Worm (Caenorhabditis elegans) whole organism, L4 larva: Measurements from ENCODE around the gene sec-61.B.

Source experiments
- D1046.2 ChIP-seq: fragments of 200-800 bp; sonication (Bioruptor generic); IDR thresholded peaks from 2 replicates; pipeline ENCODE4 v1.3.6; 2022; ENCODE audit warnings: missing genetic modification characterization, missing compliant biosample characterization
- Y48G9A.11 ChIP-seq: fragments of 200-800 bp; sonication (Bioruptor generic); IDR thresholded peaks from 2 replicates; pipeline ENCODE4 v1.3.6; 2022; ENCODE audit warnings: missing genetic modification reagents, missing genetic modification characterization, missing compliant biosample characterization
- Y5F2A.4 ChIP-seq: fragments of 200-800 bp; sonication (Bioruptor generic); optimal IDR thresholded peaks from 2 replicates; lab custom pipeline; 2018; ENCODE audit warnings: mild to moderate bottlenecking, missing genetic modification characterization, missing compliant biosample characterization
- ZK546.5 ChIP-seq, 2 experiments: sonication (generic microtip); optimal IDR thresholded peaks; 2 replicates each; lab custom pipeline; 2017; ENCODE audit warnings: missing biosample characterization in 2 of 2, missing genetic modification characterization in 2 of 2
- aha-1 ChIP-seq: fragments of 150-350 bp; peaks from one replicate; lab custom pipeline; 2014; ENCODE audit warnings: missing biosample characterization, missing genetic modification characterization
- ama-1 ChIP-seq: fragments of 150-350 bp; optimal IDR thresholded peaks from 2 replicates; lab custom pipeline; 2014; ENCODE audit warnings: inconsistent platforms, mixed read lengths
- arid-1 ChIP-seq: fragments of 200-800 bp; sonication (Bioruptor generic); conservative IDR thresholded peaks from 2 replicates; pipeline ENCODE4 v1.3.6; 2022; ENCODE audit warnings: missing genetic modification reagents, missing genetic modification characterization, missing compliant biosample characterization
- ceh-20 ChIP-seq: fragments of 200-800 bp; sonication (Bioruptor generic); IDR thresholded peaks from 2 replicates; pipeline ENCODE4 v1.3.6; 2022; ENCODE audit warnings: missing genetic modification reagents, missing genetic modification characterization, missing compliant biosample characterization
- ceh-28 ChIP-seq: fragments of 150-350 bp; optimal IDR thresholded peaks from 2 replicates; lab custom pipeline; 2014; ENCODE audit warnings: missing biosample characterization, missing genetic modification reagents, missing genetic modification characterization
- ceh-32 ChIP-seq: sonication (generic microtip); optimal IDR thresholded peaks from 2 replicates; lab custom pipeline; 2016; ENCODE audit warnings: mild to moderate bottlenecking, missing genetic modification characterization, missing compliant biosample characterization; ENCODE audit not compliant: poor library complexity
- ceh-44 ChIP-seq: fragments of 200-800 bp; sonication (Bioruptor generic); IDR thresholded peaks from 2 replicates; pipeline ENCODE4 v1.3.6; 2022; ENCODE audit warnings: missing genetic modification reagents, missing genetic modification characterization, missing compliant biosample characterization
- ceh-62 ChIP-seq: sonication (generic microtip); optimal IDR thresholded peaks from 2 replicates; lab custom pipeline; 2017; ENCODE audit warnings: missing biosample characterization, missing genetic modification characterization
- cey-2 ChIP-seq: sonication (generic microtip); optimal IDR thresholded peaks from 3 replicates; lab custom pipeline; 2017; ENCODE audit warnings: missing genetic modification characterization, mild to moderate bottlenecking, missing compliant biosample characterization, antibody characterized with exemption, borderline replicate concordance; ENCODE audit not compliant: insufficient read depth
- ctbp-1 ChIP-seq: fragments of 200-800 bp; sonication (Bioruptor generic); IDR thresholded peaks from 2 replicates; pipeline ENCODE4 v1.3.6; 2022; ENCODE audit warnings: missing genetic modification reagents, missing genetic modification characterization, missing compliant biosample characterization
- daf-16 ChIP-seq, 3 experiments: sonication (generic microtip); optimal IDR thresholded peaks; 2 replicates each; lab custom pipeline; 2016 to 2017; ENCODE audit warnings: missing genetic modification characterization in 3 of 3, missing genetic modification reagents in 3 of 3, mild to moderate bottlenecking in 2 of 3, missing compliant biosample characterization in 2 of 3, missing biosample characterization in 1 of 3, moderate library complexity in 1 of 3
- daf-19 ChIP-seq: fragments of 200-800 bp; sonication (Bioruptor generic); conservative IDR thresholded peaks from 2 replicates; pipeline ENCODE4 v1.3.6; 2022; ENCODE audit warnings: missing genetic modification characterization, missing compliant biosample characterization
- egl-43 ChIP-seq: fragments of 200-800 bp; sonication (Bioruptor generic); IDR thresholded peaks from 2 replicates; pipeline ENCODE4 v1.3.6; 2022; ENCODE audit warnings: missing genetic modification reagents, missing genetic modification characterization, missing compliant biosample characterization
- gei-8 ChIP-seq: fragments of 200-800 bp; sonication (Bioruptor generic); optimal IDR thresholded peaks from 2 replicates; lab custom pipeline; 2018; ENCODE audit warnings: mild to moderate bottlenecking, missing genetic modification characterization, missing compliant biosample characterization
- hlh-30 ChIP-seq: sonication (generic microtip); optimal IDR thresholded peaks from 2 replicates; lab custom pipeline; 2017; ENCODE audit warnings: antibody characterized with exemption, mild to moderate bottlenecking, missing genetic modification characterization, missing compliant biosample characterization; ENCODE audit not compliant: insufficient read depth
- lin-1 ChIP-seq: fragments of 200-800 bp; sonication (Bioruptor generic); IDR thresholded peaks from 2 replicates; pipeline ENCODE4 v1.3.6; 2022; ENCODE audit warnings: missing genetic modification reagents, missing genetic modification characterization, missing compliant biosample characterization
- lin-15B ChIP-seq: fragments of 150-350 bp; sonication (generic microtip); optimal IDR thresholded peaks from 3 replicates; lab custom pipeline; 2014; ENCODE audit warnings: missing biosample characterization, missing genetic modification characterization
- lin-29 ChIP-seq: fragments of 200-800 bp; sonication (Bioruptor generic); IDR thresholded peaks from 2 replicates; pipeline ENCODE4 v1.3.6; 2022; ENCODE audit warnings: missing genetic modification reagents, missing genetic modification characterization, missing compliant biosample characterization
- lin-38 ChIP-seq: fragments of 200-800 bp; sonication (Bioruptor generic); IDR thresholded peaks from 2 replicates; pipeline ENCODE4 v1.3.6; 2022; ENCODE audit warnings: missing genetic modification reagents, missing genetic modification characterization, missing compliant biosample characterization
- madf-9 ChIP-seq: fragments of 200-800 bp; sonication (Bioruptor generic); conservative IDR thresholded peaks from 2 replicates; pipeline ENCODE4 v1.3.6; 2022; ENCODE audit warnings: missing genetic modification reagents, missing genetic modification characterization, missing compliant biosample characterization
- mep-1 ChIP-seq: fragments of 150-350 bp; sonication (generic microtip); optimal IDR thresholded peaks from 3 replicates; lab custom pipeline; 2014; ENCODE audit warnings: missing biosample characterization, missing genetic modification characterization
- mxl-3 ChIP-seq: fragments of 200-800 bp; sonication (Bioruptor generic); optimal IDR thresholded peaks from 2 replicates; lab custom pipeline; 2018; ENCODE audit warnings: mild to moderate bottlenecking, missing genetic modification characterization, missing compliant biosample characterization
- nhr-102 ChIP-seq: sonication (generic microtip); optimal IDR thresholded peaks from 2 replicates; lab custom pipeline; 2016; ENCODE audit warnings: mild to moderate bottlenecking, missing genetic modification characterization, moderate library complexity, missing compliant biosample characterization
- nhr-111 ChIP-seq: fragments of 200-800 bp; sonication (Bioruptor generic); optimal IDR thresholded peaks from 2 replicates; lab custom pipeline; 2018; ENCODE audit warnings: mild to moderate bottlenecking, missing genetic modification characterization, missing compliant biosample characterization
- nhr-237 ChIP-seq: sonication (generic microtip); optimal IDR thresholded peaks from 2 replicates; lab custom pipeline; 2017; ENCODE audit warnings: missing biosample characterization, missing genetic modification characterization
- nhr-28 ChIP-seq: fragments of 150-350 bp; optimal IDR thresholded peaks from 2 replicates; lab custom pipeline; 2014; ENCODE audit warnings: missing biosample characterization, missing genetic modification characterization
- nhr-6 ChIP-seq: fragments of 150-350 bp; optimal IDR thresholded peaks from 2 replicates; lab custom pipeline; 2014; ENCODE audit warnings: missing biosample characterization, missing genetic modification characterization
- nhr-76 ChIP-seq: fragments of 150-350 bp; optimal IDR thresholded peaks from 2 replicates; lab custom pipeline; 2014; ENCODE audit warnings: missing biosample characterization, missing genetic modification characterization
- nhr-77 ChIP-seq: fragments of 150-350 bp; optimal IDR thresholded peaks from 2 replicates; lab custom pipeline; 2014; ENCODE audit warnings: missing biosample characterization, missing genetic modification characterization
- pha-4 ChIP-seq, 2 experiments: fragments of 150-350 bp in 1 of 2; fragments of 200-800 bp in 1 of 2; sonication (Bioruptor generic) in 1 of 2; IDR thresholded peaks in 1 of 2; optimal IDR thresholded peaks in 1 of 2; 2 replicates each; pipeline versions ENCODE4 v1.3.6 to Lab custom; 2014 to 2022; ENCODE audit warnings: missing genetic modification characterization in 2 of 2, missing genetic modification reagents in 2 of 2, missing biosample characterization in 1 of 2, missing compliant biosample characterization in 1 of 2
- sdz-12 ChIP-seq: fragments of 200-800 bp; sonication (Bioruptor generic); optimal IDR thresholded peaks from 2 replicates; lab custom pipeline; 2018; ENCODE audit warnings: mild to moderate bottlenecking, missing genetic modification characterization, missing compliant biosample characterization
- set-16 ChIP-seq: fragments of 200-800 bp; sonication (Bioruptor generic); IDR thresholded peaks from 2 replicates; pipeline ENCODE4 v1.3.6; 2022; ENCODE audit warnings: missing genetic modification reagents, missing genetic modification characterization, missing compliant biosample characterization
- skn-1 ChIP-seq: fragments of 150-350 bp; optimal IDR thresholded peaks from 2 replicates; lab custom pipeline; 2014; ENCODE audit warnings: missing biosample characterization, missing genetic modification characterization
- snpc-1.2 ChIP-seq: fragments of 200-800 bp; sonication (Bioruptor generic); IDR thresholded peaks from 2 replicates; pipeline ENCODE4 v1.3.6; 2022; ENCODE audit warnings: missing genetic modification reagents, missing genetic modification characterization, missing compliant biosample characterization
- spr-1 ChIP-seq: sonication (generic microtip); optimal IDR thresholded peaks from 2 replicates; lab custom pipeline; 2016; ENCODE audit warnings: mild to moderate bottlenecking, missing genetic modification characterization, missing compliant biosample characterization
- spr-3 ChIP-seq: fragments of 200-800 bp; sonication (Bioruptor generic); optimal IDR thresholded peaks from 2 replicates; lab custom pipeline; 2018; ENCODE audit warnings: mild to moderate bottlenecking, missing genetic modification characterization, missing compliant biosample characterization
- tra-1 ChIP-seq: fragments of 200-800 bp; sonication (Bioruptor generic); IDR thresholded peaks from 2 replicates; pipeline ENCODE4 v1.3.6; 2022; ENCODE audit warnings: missing genetic modification reagents, missing genetic modification characterization, missing compliant biosample characterization
- unc-62 ChIP-seq, 3 experiments: fragments of 150-350 bp in 1 of 3; sonication (generic microtip); optimal IDR thresholded peaks in 2 of 3; peaks in 1 of 3; 1 replicate in 1 of 3; 2 replicates in 2 of 3; lab custom pipeline; 2014 to 2017; ENCODE audit warnings: missing biosample characterization in 3 of 3, missing genetic modification characterization in 3 of 3, missing genetic modification reagents in 3 of 3, missing genotype in 1 of 3
- zfp-2 ChIP-seq: sonication (generic microtip); optimal IDR thresholded peaks from 2 replicates; lab custom pipeline; 2016; ENCODE audit warnings: mild to moderate bottlenecking, missing genetic modification characterization, missing compliant biosample characterization
- zip-11 ChIP-seq: fragments of 200-800 bp; sonication (Bioruptor generic); IDR thresholded peaks from 2 replicates; pipeline ENCODE4 v1.3.6; 2022; ENCODE audit warnings: missing genetic modification characterization, missing compliant biosample characterization
- zip-2 ChIP-seq: fragments of 150-350 bp; optimal IDR thresholded peaks from 2 replicates; lab custom pipeline; 2014; ENCODE audit warnings: missing biosample characterization, missing genetic modification characterization

Gene sec-61.B

ce11 chrIV:2390251-2390672 lies 1.8 kb upstream of the sec-61.B start (continued):
- TF ChIP-seq egl-43 (GFP tag; lab: Robert Waterston, UW) (no peak), D1046.2 (0 out of 2 replicates have a peak, but pooled peaks have one; percentile 69), Y5F2A.4 (GFP tag; lab: Kevin White, UChicago) (peak; percentile 2), nhr-77 (peak; percentile 15), snpc-1.2 (GFP tag; lab: Robert Waterston, UW) (peak; percentile 29; the same call in 1 of the 2 replicates), ceh-28 (tag; lab: Kevin White, UChicago) (no peak), mep-1 (tag; lab: Kevin White, UChicago) (peak; percentile 72), hlh-30 (tag; lab: Kevin White, UChicago) (peak; percentile 61), ceh-20 (no peak), Y48G9A.11 (GFP tag; lab: Robert Waterston, UW) (peak; percentile 74), lin-38 (peak; percentile 93)

ce11 chrIV:2389745-2390144 lies 1.3 kb upstream of the sec-61.B start:
- TF ChIP-seq lin-1 (no peak), zip-11 (GFP tag; lab: Robert Waterston, UW) (no peak), D1046.2 (no peak), set-16 (GFP tag; lab: Robert Waterston, UW) (peak; percentile 38), tra-1 (0 out of 2 replicates have a peak, but pooled peaks have one; percentile 4), unc-62 (GFP tag; optimal IDR thresholded peaks at IDR 0.05 in 1 of 2; lab: Kevin White, UChicago) (peak in 1 of 2 experiments; percentile 51), unc-62 (tag; optimal IDR thresholded peaks at IDR 0.05; lab: Kevin White, UChicago) (no peak)
- TF ChIP-seq, all 104 proteins: peak for 3

- TF ChIP-seq nhr-102 (tag; lab: Kevin White, UChicago) (peak; percentile 96), ceh-44 (GFP tag; lab: Robert Waterston, UW) (peak; percentile 80; the same call in 1 of the 2 replicates), hlh-30 (tag; lab: Kevin White, UChicago) (peak; percentile 95), zip-2 (tag; lab: Kevin White, UChicago) (peak; percentile 85), ceh-32 (peak; percentile 50), zip-11 (GFP tag; lab: Robert Waterston, UW) (no peak), ceh-28 (tag; lab: Kevin White, UChicago) (no peak), arid-1 (GFP tag; lab: Robert Waterston, UW) (peak; percentile 94), daf-16 (GFP tag; optimal IDR thresholded peaks at IDR 0.05; lab: Kevin White, UChicago) (peak; percentile 72 to 88), daf-16 (tag; optimal IDR thresholded peaks at IDR 0.05; lab: Kevin White, UChicago) (peak; percentile 76), mxl-3 (GFP tag; lab: Kevin White, UChicago) (peak; percentile 98), spr-3 (GFP tag; lab: Kevin White, UChicago) (peak; percentile 90), ama-1 (lab: Kevin White, UChicago) (peak; percentile 2), madf-9 (GFP tag; lab: Robert Waterston, UW) (peak; percentile 93), nhr-6 (peak; percentile 80), nhr-76 (no peak), ceh-62 (no peak), lin-15B (tag; lab: Kevin White, UChicago) (peak; percentile 57), nhr-28 (tag; lab: Kevin White, UChicago) (peak; percentile 92), sdz-12 (GFP tag; lab: Kevin White, UChicago) (peak; percentile 10), zfp-2 (tag; lab: Kevin White, UChicago) (peak; percentile 92), spr-1 (tag; lab: Kevin White, UChicago) (peak; percentile 95), ctbp-1 (GFP tag; lab: Robert Waterston, UW) (peak; percentile 94), ZK546.5 (tag; optimal IDR thresholded peaks at IDR 0.05; lab: Kevin White, UChicago) (peak in 1 of 2 experiments; percentile 72), gei-8 (peak; percentile 60), nhr-237 (peak; percentile 61), pha-4 (GFP tag; IDR thresholded peaks at IDR 0.05; lab: Robert Waterston, UW) (peak; percentile 87), pha-4 (tag; optimal IDR thresholded peaks at IDR 0.05; lab: Kevin White, UChicago) (no peak), lin-29 (GFP tag; lab: Robert Waterston, UW) (peak; percentile 90), daf-19 (GFP tag; lab: Robert Waterston, UW) (0 out of 2 replicates have a peak, but pooled peaks have one; percentile 53), nhr-77 (peak; percentile 89), cey-2 (tag; lab: Kevin White, UChicago) (no peak), aha-1 (peak; percentile 99), skn-1 (tag; lab: Kevin White, UChicago) (no peak), nhr-111 (GFP tag; lab: Kevin White, UChicago) (peak; percentile 38)
Measured at ce11 chrIV:2388949-2389495, 547 bp upstream of the sec-61.B start, which contains the start of gene trap-3. Gene trap-3, plus strand, starts transcription at chrIV:2389445.
